Worm (Caenorhabditis elegans) whole organism, L4 larva: Measurements from ENCODE around the gene bgal-1.

Experiments used
- F49E8.2 ChIP-seq: sonication (generic microtip); optimal IDR thresholded peaks from 2 replicates; lab custom pipeline; 2016; ENCODE audit warnings: missing compliant biosample characterization, mild to moderate bottlenecking, missing genetic modification characterization, borderline replicate concordance
- R02D3.7 ChIP-seq: fragments of 150-350 bp; sonication (generic microtip); optimal IDR thresholded peaks from 3 replicates; lab custom pipeline; 2014; ENCODE audit warnings: missing biosample characterization, missing genetic modification characterization
- T20F7.1 ChIP-seq: fragments of 200-800 bp; sonication (Bioruptor generic); optimal IDR thresholded peaks from 2 replicates; lab custom pipeline; 2018; ENCODE audit warnings: mild to moderate bottlenecking, missing genetic modification characterization, missing compliant biosample characterization
- T26A8.4 ChIP-seq: fragments of 200-800 bp; sonication (Bioruptor generic); IDR thresholded peaks from 2 replicates; pipeline ENCODE4 v1.3.6; 2022; ENCODE audit warnings: missing genetic modification characterization, missing compliant biosample characterization
- aly-2 ChIP-seq: sonication (generic microtip); optimal IDR thresholded peaks from 2 replicates; lab custom pipeline; 2018; ENCODE audit warnings: missing biosample characterization, missing genetic modification characterization
- ama-1 ChIP-seq: fragments of 150-350 bp; optimal IDR thresholded peaks from 2 replicates; lab custom pipeline; 2014; ENCODE audit warnings: inconsistent platforms, mixed read lengths
- attf-4 ChIP-seq: sonication (generic microtip); optimal IDR thresholded peaks from 3 replicates; lab custom pipeline; 2017; ENCODE audit warnings: missing biosample characterization, missing genetic modification characterization
- ceh-20 ChIP-seq: fragments of 200-800 bp; sonication (Bioruptor generic); IDR thresholded peaks from 2 replicates; pipeline ENCODE4 v1.3.6; 2022; ENCODE audit warnings: missing genetic modification reagents, missing genetic modification characterization, missing compliant biosample characterization
- ctbp-1 ChIP-seq: fragments of 200-800 bp; sonication (Bioruptor generic); IDR thresholded peaks from 2 replicates; pipeline ENCODE4 v1.3.6; 2022; ENCODE audit warnings: missing genetic modification reagents, missing genetic modification characterization, missing compliant biosample characterization
- daf-12 ChIP-seq: fragments of 150-350 bp; optimal IDR thresholded peaks from 2 replicates; lab custom pipeline; 2014; ENCODE audit warnings: missing biosample characterization, missing genetic modification reagents, missing genetic modification characterization
- daf-16 ChIP-seq, 3 experiments: sonication (generic microtip); optimal IDR thresholded peaks; 2 replicates each; lab custom pipeline; 2016 to 2017; ENCODE audit warnings: missing genetic modification characterization in 3 of 3, missing genetic modification reagents in 3 of 3, mild to moderate bottlenecking in 2 of 3, missing compliant biosample characterization in 2 of 3, missing biosample characterization in 1 of 3, moderate library complexity in 1 of 3
- dmd-6 ChIP-seq: fragments of 200-800 bp; sonication (Bioruptor generic); IDR thresholded peaks from 2 replicates; pipeline ENCODE4 v1.3.6; 2022; ENCODE audit warnings: missing genetic modification reagents, missing genetic modification characterization, missing compliant biosample characterization
- dpl-1 ChIP-seq: fragments of 150-350 bp; optimal IDR thresholded peaks from 2 replicates; lab custom pipeline; 2014; ENCODE audit warnings: missing biosample characterization, missing genetic modification reagents, missing genetic modification characterization
- fkh-10 ChIP-seq: fragments of 150-350 bp; optimal IDR thresholded peaks from 2 replicates; lab custom pipeline; 2014; ENCODE audit warnings: missing biosample characterization, missing genetic modification reagents, missing genetic modification characterization
- hlh-11 ChIP-seq: fragments of 200-800 bp; sonication (Bioruptor generic); optimal IDR thresholded peaks from 2 replicates; lab custom pipeline; 2018; ENCODE audit warnings: mild to moderate bottlenecking, missing genetic modification characterization, missing compliant biosample characterization
- hmg-1.1 ChIP-seq: fragments of 200-800 bp; sonication (Bioruptor generic); IDR thresholded peaks from 2 replicates; pipeline ENCODE4 v1.3.6; 2022; ENCODE audit warnings: missing genetic modification reagents, missing genetic modification characterization, missing compliant biosample characterization
- lim-7 ChIP-seq: fragments of 200-800 bp; sonication (Bioruptor generic); IDR thresholded peaks from 2 replicates; pipeline ENCODE4 v1.3.6; 2022; ENCODE audit warnings: missing genetic modification characterization, missing compliant biosample characterization
- mep-1 ChIP-seq: fragments of 150-350 bp; sonication (generic microtip); optimal IDR thresholded peaks from 3 replicates; lab custom pipeline; 2014; ENCODE audit warnings: missing biosample characterization, missing genetic modification characterization
- mxl-2 ChIP-seq: fragments of 200-800 bp; sonication (Bioruptor generic); conservative IDR thresholded peaks from 2 replicates; pipeline ENCODE4 v1.3.6; 2022; ENCODE audit warnings: missing genetic modification reagents, missing genetic modification characterization, missing compliant biosample characterization
- mxl-3 ChIP-seq: fragments of 200-800 bp; sonication (Bioruptor generic); optimal IDR thresholded peaks from 2 replicates; lab custom pipeline; 2018; ENCODE audit warnings: mild to moderate bottlenecking, missing genetic modification characterization, missing compliant biosample characterization
- nhr-237 ChIP-seq: sonication (generic microtip); optimal IDR thresholded peaks from 2 replicates; lab custom pipeline; 2017; ENCODE audit warnings: missing biosample characterization, missing genetic modification characterization
- nhr-28 ChIP-seq: fragments of 150-350 bp; optimal IDR thresholded peaks from 2 replicates; lab custom pipeline; 2014; ENCODE audit warnings: missing biosample characterization, missing genetic modification characterization
- pha-4 ChIP-seq, 2 experiments: fragments of 150-350 bp in 1 of 2; fragments of 200-800 bp in 1 of 2; sonication (Bioruptor generic) in 1 of 2; IDR thresholded peaks in 1 of 2; optimal IDR thresholded peaks in 1 of 2; 2 replicates each; pipeline versions ENCODE4 v1.3.6 to Lab custom; 2014 to 2022; ENCODE audit warnings: missing genetic modification characterization in 2 of 2, missing genetic modification reagents in 2 of 2, missing biosample characterization in 1 of 2, missing compliant biosample characterization in 1 of 2
- pqm-1 ChIP-seq: sonication (generic microtip); optimal IDR thresholded peaks from 2 replicates; lab custom pipeline; 2017; ENCODE audit warnings: missing biosample characterization, missing genetic modification characterization
- rbr-2 ChIP-seq: sonication (generic microtip); optimal IDR thresholded peaks from 2 replicates; lab custom pipeline; 2016; ENCODE audit warnings: missing genotype, missing genetic modification characterization, missing compliant biosample characterization
- snpc-4 ChIP-seq: fragments of 150-350 bp; optimal IDR thresholded peaks from 2 replicates; lab custom pipeline; 2014; ENCODE audit warnings: missing biosample characterization, missing genetic modification characterization
- tra-1 ChIP-seq: fragments of 200-800 bp; sonication (Bioruptor generic); IDR thresholded peaks from 2 replicates; pipeline ENCODE4 v1.3.6; 2022; ENCODE audit warnings: missing genetic modification reagents, missing genetic modification characterization, missing compliant biosample characterization
- unc-62 ChIP-seq, 3 experiments: fragments of 150-350 bp in 1 of 3; sonication (generic microtip); optimal IDR thresholded peaks in 2 of 3; peaks in 1 of 3; 1 replicate in 1 of 3; 2 replicates in 2 of 3; lab custom pipeline; 2014 to 2017; ENCODE audit warnings: missing biosample characterization in 3 of 3, missing genetic modification characterization in 3 of 3, missing genetic modification reagents in 3 of 3, missing genotype in 1 of 3
- zfp-2 ChIP-seq: sonication (generic microtip); optimal IDR thresholded peaks from 2 replicates; lab custom pipeline; 2016; ENCODE audit warnings: mild to moderate bottlenecking, missing genetic modification characterization, missing compliant biosample characterization
- ztf-11 ChIP-seq: fragments of 150-350 bp; optimal IDR thresholded peaks from 2 replicates; lab custom pipeline; 2014; ENCODE audit warnings: missing biosample characterization, missing genetic modification characterization

The bgal-1 gene

ce11 chrV:11268791-11269190, 43.0 kb upstream of the bgal-1 start, which contains the start of gene str-115:
Gene str-115 (plus strand): TSS chrV:11269091.
- TF ChIP-seq ztf-11 (tag; lab: Kevin White, UChicago) (no peak), ceh-20 (GFP tag; lab: Robert Waterston, UW) (no peak), T26A8.4 (GFP tag; lab: Robert Waterston, UW) (no peak), fkh-10 (GFP tag; lab: Kevin White, UChicago) (no peak), T20F7.1 (no peak), lim-7 (no peak)

ce11 chrV:11266681-11267080, 40.9 kb upstream of the bgal-1 start, which contains the start of gene str-116:
Gene str-116 (plus strand): TSS chrV:11266981.
- TF ChIP-seq mep-1 (tag; lab: Kevin White, UChicago) (no peak), aly-2 (tag; lab: Kevin White, UChicago) (no peak), tra-1 (GFP tag; lab: Robert Waterston, UW) (no peak), F49E8.2 (tag; lab: Kevin White, UChicago) (no peak), pha-4 (GFP tag; IDR thresholded peaks at IDR 0.05; lab: Robert Waterston, UW) (no peak), pha-4 (tag; optimal IDR thresholded peaks at IDR 0.05; lab: Kevin White, UChicago) (no peak)
- TF ChIP-seq, all 104 proteins: peak for 0

- TF ChIP-seq dmd-6 (GFP tag; lab: Robert Waterston, UW) (peak; percentile 66), hmg-1.1 (no peak), unc-62 (GFP tag; optimal IDR thresholded peaks at IDR 0.05 in 1 of 2; lab: Kevin White, UChicago) (peak in 1 of 2 experiments; percentile 10), unc-62 (tag; optimal IDR thresholded peaks at IDR 0.05; lab: Kevin White, UChicago) (no peak), nhr-28 (tag; lab: Kevin White, UChicago) (peak; percentile 37), pqm-1 (peak; percentile 63), mxl-3 (GFP tag; lab: Kevin White, UChicago) (peak; percentile 81), hlh-11 (no peak), ctbp-1 (no peak)
Observed at ce11 chrV:11265482-11265881, 39.7 kb upstream of the bgal-1 start, which contains the start of gene cln-3.1. Gene cln-3.1 (minus strand): TSS chrV:11265652.

ce11 chrV:11263025-11263424, 37.2 kb upstream of the bgal-1 start, which contains the start of gene F07B10.4:
Gene F07B10.4 (minus strand): TSS chrV:11263125.
- TF ChIP-seq snpc-4 (tag; lab: Kevin White, UChicago), result no peak
- TF ChIP-seq daf-12 (tag; lab: Kevin White, UChicago), result no peak
- TF ChIP-seq unc-62 (GFP tag; optimal IDR thresholded peaks at IDR 0.05 in 1 of 2; lab: Kevin White, UChicago), result no peak
- no peak for TF ChIP-seq unc-62 (tag; optimal IDR thresholded peaks at IDR 0.05; lab: Kevin White, UChicago)
- TF ChIP-seq R02D3.7 (tag; lab: Kevin White, UChicago), result no peak
- no peak for TF ChIP-seq daf-16 (GFP tag; optimal IDR thresholded peaks at IDR 0.05; lab: Kevin White, UChicago)
- no peak for TF ChIP-seq daf-16 (tag; optimal IDR thresholded peaks at IDR 0.05; lab: Kevin White, UChicago)
- TF ChIP-seq ama-1 (lab: Kevin White, UChicago), result no peak

- TF ChIP-seq zfp-2, result no peak
- no peak for TF ChIP-seq dpl-1 (GFP tag; lab: Kevin White, UChicago)
- no peak for TF ChIP-seq attf-4 (tag; lab: Kevin White, UChicago)
- no peak for TF ChIP-seq mxl-3 (GFP tag; lab: Kevin White, UChicago)
- TF ChIP-seq rbr-2 (tag; lab: Kevin White, UChicago), result no peak
- no peak for TF ChIP-seq snpc-4 (tag; lab: Kevin White, UChicago)
- no peak for TF ChIP-seq nhr-237 (tag; lab: Kevin White, UChicago)
- TF ChIP-seq pqm-1, result no peak
Observed at ce11 chrV:11260622-11261021, 34.8 kb upstream of the bgal-1 start, which contains the start of gene F07B10.7. Gene F07B10.7 (minus strand): TSS chrV:11260722.

ce11 chrV:11258896-11259295, 33.1 kb upstream of the bgal-1 start, which contains the start of gene lgc-36:
Gene lgc-36 (minus strand): TSS chrV:11258996.
- TF ChIP-seq unc-62 (GFP tag; optimal IDR thresholded peaks at IDR 0.05 in 1 of 2; lab: Kevin White, UChicago) (peak in 1 of 2 experiments; percentile 7), unc-62 (tag; optimal IDR thresholded peaks at IDR 0.05; lab: Kevin White, UChicago) (no peak), ctbp-1 (no peak), mxl-2 (no peak)
